Worm (Caenorhabditis elegans): Measurements from ENCODE around the gene T08D10.5.

- TF ChIP-seq nhr-25 (tag; optimal IDR thresholded peaks at IDR 0.05): no peak
- TF ChIP-seq nhr-77 (tag; optimal IDR thresholded peaks at IDR 0.05): no peak
- no peak for TF ChIP-seq lsy-2 (tag; optimal IDR thresholded peaks at IDR 0.05)
- no peak for TF ChIP-seq nhr-12 (tag; optimal IDR thresholded peaks at IDR 0.05)
- TF ChIP-seq nhr-11 (tag; optimal IDR thresholded peaks at IDR 0.05): no peak
- TF ChIP-seq ceh-16 (tag; optimal IDR thresholded peaks at IDR 0.05): no peak
- TF ChIP-seq nhr-237 (tag; optimal IDR thresholded peaks at IDR 0.05): no peak
- no peak for TF ChIP-seq ceh-82 (tag; optimal IDR thresholded peaks at IDR 0.05)
Measured at ce11 chrX:11962050-11962788, 4.9 kb downstream of the T08D10.5 start.

Data from whole organism, L2 larva.